Fruit fly (Drosophila melanogaster) whole organism, embryonic: ENCODE data around the gene Pnn.
A peak's percentile ranks its signal among the peaks of the same experiment; 100 is the strongest.

Experiments used
- Adf1 ChIP-seq: fragments of 200-800 bp; sonication (Bioruptor generic); IDR thresholded peaks from 2 replicates; pipeline ENCODE4 v1.3.6; 2022; ENCODE audit warnings: missing biosample characterization, missing genetic modification characterization
- CG10366 ChIP-seq: fragments of 200-800 bp; sonication (Bioruptor generic); IDR thresholded peaks from 2 replicates; pipeline ENCODE4 v1.3.6; 2022; ENCODE audit warnings: missing biosample characterization, missing genetic modification characterization
- CG10431 ChIP-seq: fragments of 200-800 bp; sonication (Bioruptor generic); optimal IDR thresholded peaks from 3 replicates; lab custom pipeline; 2018; ENCODE audit warnings: missing biosample characterization, mild to moderate bottlenecking, missing genetic modification characterization
- CG13123 ChIP-seq: fragments of 200-800 bp; sonication (Bioruptor generic); optimal IDR thresholded peaks from 2 replicates; lab custom pipeline; 2016; ENCODE audit warnings: missing biosample characterization, missing genetic modification characterization
- CG1647 ChIP-seq: fragments of 200-800 bp; sonication (Bioruptor generic); optimal IDR thresholded peaks from 3 replicates; lab custom pipeline; 2016; ENCODE audit warnings: missing biosample characterization, missing genetic modification characterization
- CG16863 ChIP-seq: fragments of 200-800 bp; sonication (Bioruptor generic); optimal IDR thresholded peaks from 3 replicates; lab custom pipeline; 2016; ENCODE audit warnings: missing biosample characterization, missing genetic modification characterization
- CG2199 ChIP-seq: fragments of 200-800 bp; sonication (Bioruptor generic); IDR thresholded peaks from 3 replicates; pipeline ENCODE4 v1.3.6; 2022; ENCODE audit warnings: missing biosample characterization, missing genetic modification characterization
- CG30403 ChIP-seq: fragments of 200-800 bp; sonication (Bioruptor generic); optimal IDR thresholded peaks from 3 replicates; lab custom pipeline; 2016; ENCODE audit warnings: missing biosample characterization, missing genetic modification characterization
- CG4730 ChIP-seq: fragments of 200-800 bp; sonication (Bioruptor generic); IDR thresholded peaks from 2 replicates; pipeline ENCODE4 v1.3.6; 2022; ENCODE audit warnings: missing biosample characterization, missing genetic modification characterization
- CG6654 ChIP-seq: fragments of 200-800 bp; sonication (Bioruptor generic); optimal IDR thresholded peaks from 2 replicates; lab custom pipeline; 2017; ENCODE audit warnings: missing biosample characterization, mild to moderate bottlenecking, missing genetic modification characterization
- Dll ChIP-seq: fragments of 200-800 bp; sonication (Bioruptor generic); IDR thresholded peaks from 4 replicates; pipeline ENCODE4 v1.3.6; 2022; ENCODE audit warnings: missing biosample characterization, missing genetic modification characterization; ENCODE audit not compliant: partially characterized antibody
- E2f2 ChIP-seq: fragments of 200-800 bp; sonication (Bioruptor generic); IDR thresholded peaks from 2 replicates; pipeline ENCODE4 v1.3.6; 2022; ENCODE audit warnings: missing biosample characterization, missing genetic modification characterization
- HLH3B ChIP-seq: fragments of 200-800 bp; sonication (Bioruptor generic); IDR thresholded peaks from 2 replicates; pipeline ENCODE4 v1.3.6; 2022; ENCODE audit warnings: missing biosample characterization, missing genetic modification characterization
- HLHmδ ChIP-seq: fragments of 200-800 bp; sonication (Bioruptor generic); optimal IDR thresholded peaks from 2 replicates; lab custom pipeline; 2018; ENCODE audit warnings: missing biosample characterization, mild to moderate bottlenecking, missing genetic modification characterization, moderate library complexity
- Hr78 ChIP-seq, 2 experiments: fragments of 200-800 bp in 1 of 2; fragments of >200 bp in 1 of 2; sonication (Bioruptor generic) in 1 of 2; optimal IDR thresholded peaks; 2 replicates each; lab custom pipeline; 2017 to 2019; ENCODE audit warnings: missing biosample characterization in 2 of 2, missing genetic modification characterization in 2 of 2, mild to moderate bottlenecking in 1 of 2, moderate library complexity in 1 of 2
- Kr ChIP-seq: fragments of 200-800 bp; sonication (Bioruptor generic); optimal IDR thresholded peaks from 2 replicates; lab custom pipeline; 2017; ENCODE audit warnings: missing biosample characterization, mild to moderate bottlenecking, missing genetic modification characterization
- MESR4 ChIP-seq: fragments of 200-800 bp; sonication (Bioruptor generic); optimal IDR thresholded peaks from 2 replicates; lab custom pipeline; 2018; ENCODE audit warnings: missing biosample characterization, mild to moderate bottlenecking, missing genetic modification characterization, moderate library complexity
- Med ChIP-seq: fragments of 200-800 bp; sonication (Bioruptor generic); peaks from one replicate; lab custom pipeline; 2016; ENCODE audit warnings: missing biosample characterization, missing genetic modification characterization, mild to moderate bottlenecking, inconsistent platforms, moderate library complexity
- Nf-YA ChIP-seq: fragments of 200-800 bp; sonication (Bioruptor generic); IDR thresholded peaks from 2 replicates; pipeline ENCODE4 v1.3.6; 2022; ENCODE audit warnings: missing biosample characterization, missing genetic modification characterization
- Poxn ChIP-seq: fragments of 200-800 bp; sonication (Bioruptor generic); IDR thresholded peaks from 2 replicates; pipeline ENCODE4 v1.3.6; 2022; ENCODE audit warnings: missing biosample characterization, missing genetic modification characterization
- ab ChIP-seq: fragments of 200-800 bp; sonication (Bioruptor generic); optimal IDR thresholded peaks from 2 replicates; lab custom pipeline; 2016; ENCODE audit warnings: missing biosample characterization, missing genetic modification characterization
- chinmo ChIP-seq: fragments of 200-800 bp; sonication (Bioruptor generic); IDR thresholded peaks from 4 replicates; pipeline ENCODE4 v1.3.6; 2022; ENCODE audit warnings: missing biosample characterization, missing genetic modification characterization; ENCODE audit not compliant: partially characterized antibody
- crc ChIP-seq: fragments of 200-800 bp; sonication (Bioruptor generic); optimal IDR thresholded peaks from 2 replicates; lab custom pipeline; 2016; ENCODE audit warnings: missing biosample characterization, missing genetic modification characterization
- croc ChIP-seq: fragments of 200-800 bp; sonication (Bioruptor generic); conservative IDR thresholded peaks from 3 replicates; pipeline ENCODE4 v1.3.6; 2022; ENCODE audit warnings: missing biosample characterization, missing genetic modification characterization
- ewg ChIP-seq: fragments of 200-800 bp; sonication (Bioruptor generic); optimal IDR thresholded peaks from 3 replicates; lab custom pipeline; 2017; ENCODE audit warnings: mild to moderate bottlenecking, missing biosample characterization, missing genetic modification reagents, missing genetic modification characterization
- fd3F ChIP-seq: fragments of 200-800 bp; sonication (Bioruptor generic); optimal IDR thresholded peaks from 2 replicates; lab custom pipeline; 2018; ENCODE audit warnings: missing biosample characterization, mild to moderate bottlenecking, missing genetic modification characterization, moderate library complexity
- gsb-n ChIP-seq: fragments of 200-800 bp; sonication (Bioruptor generic); optimal IDR thresholded peaks from 3 replicates; lab custom pipeline; 2018; ENCODE audit warnings: missing biosample characterization, mild to moderate bottlenecking, missing genetic modification characterization
- her ChIP-seq: fragments of 200-800 bp; sonication (Bioruptor generic); optimal IDR thresholded peaks from 2 replicates; lab custom pipeline; 2016; ENCODE audit warnings: missing biosample characterization, missing genetic modification characterization
- mld ChIP-seq: fragments of 200-800 bp; sonication (Bioruptor generic); IDR thresholded peaks from 3 replicates; pipeline ENCODE4 v1.3.6; 2022; ENCODE audit warnings: missing biosample characterization, missing genetic modification characterization; ENCODE audit not compliant: partially characterized antibody
- nerfin-1 ChIP-seq: fragments of 200-800 bp; sonication (Bioruptor generic); optimal IDR thresholded peaks from 3 replicates; lab custom pipeline; 2019; ENCODE audit warnings: missing biosample characterization, mild to moderate bottlenecking, missing genetic modification characterization, moderate library complexity
- pho ChIP-seq: fragments of 200-800 bp; sonication (Bioruptor generic); optimal IDR thresholded peaks from 2 replicates; lab custom pipeline; 2016; ENCODE audit warnings: missing biosample characterization, missing genetic modification characterization
- pnt ChIP-seq: fragments of 200-800 bp; sonication (Bioruptor generic); optimal IDR thresholded peaks from 3 replicates; lab custom pipeline; 2016; ENCODE audit warnings: missing biosample characterization, missing genetic modification characterization
- sd ChIP-seq: fragments of 200-800 bp; sonication (Bioruptor generic); optimal IDR thresholded peaks from 3 replicates; lab custom pipeline; 2018; ENCODE audit warnings: missing biosample characterization, mild to moderate bottlenecking, missing genetic modification characterization, moderate library complexity
- sens ChIP-seq: fragments of 200-800 bp; sonication (Bioruptor generic); peaks from one replicate; lab custom pipeline; 2016; ENCODE audit warnings: missing biosample characterization, missing genetic modification characterization
- sna ChIP-seq: fragments of 200-800 bp; sonication (Bioruptor generic); IDR thresholded peaks from 2 replicates; pipeline ENCODE4 v1.3.6; 2022; ENCODE audit warnings: missing biosample characterization, missing genetic modification characterization; ENCODE audit not compliant: partially characterized antibody
- twi ChIP-seq: fragments of 200-800 bp; optimal IDR thresholded peaks from 2 replicates; lab custom pipeline; 2019; ENCODE audit warnings: missing biosample characterization, mild to moderate bottlenecking, missing genetic modification characterization, moderate library complexity
- zfh2 ChIP-seq: fragments of 200-800 bp; sonication (Bioruptor generic); optimal IDR thresholded peaks from 2 replicates; lab custom pipeline; 2016; ENCODE audit warnings: missing biosample characterization, missing genetic modification characterization

Pnn gene

dm6 chr3R:9733150-9733549 lies 7.5 kb upstream of the Pnn start, which contains the start of gene alphaTub85E:
Gene alphaTub85E (minus strand): TSS chr3R:9733250.
- TF ChIP-seq pho (GFP tag; lab: Kevin White, UChicago): no peak
- TF ChIP-seq CG2199 (GFP tag; lab: Robert Waterston, UW): 0 out of 3 replicates have a peak, but pooled peaks have one; percentile 45
- TF ChIP-seq Med (GFP tag; lab: Kevin White, UChicago): peak; percentile 50
- peak; percentile 20 for TF ChIP-seq twi (tag; lab: Kevin White, UChicago)

dm6 chr3R:9735151-9735550 lies 5.5 kb upstream of the Pnn start:
- TF ChIP-seq sens (GFP tag; lab: Kevin White, UChicago) (peak; percentile 26), Med (GFP tag; lab: Kevin White, UChicago) (peak; percentile 58), MESR4 (GFP tag; lab: Kevin White, UChicago) (no peak)

dm6 chr3R:9739793-9740192 lies 906 bp upstream of the Pnn start, which contains the start of gene side-VII:
Gene side-VII (minus strand): TSS chr3R:9739979.
- peak; percentile 82 for TF ChIP-seq ewg
- TF ChIP-seq sd (tag; lab: Kevin White, UChicago): no peak
- TF ChIP-seq CG13123 (GFP tag; lab: Kevin White, UChicago): no peak
- TF ChIP-seq CG4730: no peak
- TF ChIP-seq Hr78 (GFP tag; optimal IDR thresholded peaks at IDR 0.05; lab: Kevin White, UChicago): peak in 1 of 2 experiments; percentile 29
- TF ChIP-seq Poxn (GFP tag; lab: Robert Waterston, UW): no peak
- no peak for TF ChIP-seq zfh2 (GFP tag; lab: Kevin White, UChicago)
- TF ChIP-seq gsb-n (tag; lab: Kevin White, UChicago): no peak
- TF ChIP-seq croc (GFP tag; lab: Robert Waterston, UW): no peak
- no peak for TF ChIP-seq CG10431 (GFP tag; lab: Kevin White, UChicago)
- TF ChIP-seq fd3F (GFP tag; lab: Kevin White, UChicago): no peak
- TF ChIP-seq CG10366 (GFP tag; lab: Robert Waterston, UW): no peak
- no peak for TF ChIP-seq crc
- TF ChIP-seq CG1647 (GFP tag; lab: Kevin White, UChicago): no peak
- TF ChIP-seq ab (GFP tag; lab: Kevin White, UChicago): no peak
- no peak for TF ChIP-seq Dll
- TF ChIP-seq mld: 0 out of 3 replicates have a peak, but pooled peaks have one; percentile 4
- no peak for TF ChIP-seq CG6654 (GFP tag; lab: Kevin White, UChicago)
- TF ChIP-seq HLHmδ: no peak
- TF ChIP-seq chinmo (GFP tag; lab: Robert Waterston, UW): 0 out of 4 replicates have a peak, but pooled peaks have one; percentile 45
- TF ChIP-seq her (GFP tag; lab: Kevin White, UChicago): no peak
- no peak for TF ChIP-seq pnt (GFP tag; lab: Kevin White, UChicago)
- 0 out of 2 replicates have a peak, but pooled peaks have one; percentile 28 for TF ChIP-seq HLH3B (GFP tag; lab: Robert Waterston, UW)
- TF ChIP-seq Adf1 (GFP tag; lab: Robert Waterston, UW): no peak
- peak; percentile 96 for TF ChIP-seq nerfin-1
- TF ChIP-seq sna (GFP tag; lab: Robert Waterston, UW): 0 out of 2 replicates have a peak, but pooled peaks have one; percentile 13
- TF ChIP-seq Nf-YA (GFP tag; lab: Robert Waterston, UW): no peak
- no peak for TF ChIP-seq CG16863 (GFP tag; lab: Kevin White, UChicago)
- no peak for TF ChIP-seq CG30403 (GFP tag; lab: Kevin White, UChicago)
- no peak for TF ChIP-seq E2f2 (GFP tag; lab: Robert Waterston, UW)
- TF ChIP-seq Kr (GFP tag; lab: Kevin White, UChicago): no peak
- TF ChIP-seq, all 482 proteins: peak for 7
